Fruit fly (Drosophila melanogaster): ENCODE data around the gene CG44014.

The CG44014 gene

DNA sequence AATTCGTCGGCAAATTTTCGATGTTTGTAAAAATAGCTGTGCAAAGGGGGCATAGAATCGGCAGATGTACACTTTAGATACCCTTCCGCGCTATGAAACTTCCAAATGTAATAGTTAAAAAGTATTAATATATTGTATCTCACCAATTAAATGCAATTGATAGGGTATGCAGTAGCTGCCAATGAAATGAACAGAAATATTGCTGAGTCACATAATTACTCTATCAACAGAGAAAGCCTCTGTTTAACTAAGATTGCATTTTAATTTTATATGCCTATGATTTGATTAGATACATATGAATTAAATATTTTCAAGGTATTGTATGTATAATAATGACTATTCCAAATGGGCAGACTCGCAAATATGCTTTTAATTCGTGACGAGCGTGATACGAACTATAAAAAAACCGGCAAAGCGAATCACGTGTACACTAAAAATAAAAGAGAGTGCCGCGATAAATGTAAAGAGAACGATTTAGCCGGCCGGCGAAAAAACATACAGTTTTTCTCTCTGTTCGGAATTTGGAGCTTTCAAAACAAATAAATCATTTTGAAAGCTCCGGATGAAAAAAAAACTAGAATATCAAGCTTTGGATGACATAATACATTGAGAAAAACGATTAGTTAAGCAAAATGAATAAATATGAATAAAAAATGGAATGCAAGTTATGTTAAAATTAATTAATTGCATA lies 39.3 kb upstream of the CG44014 start, which contains the start of gene AOX3 (continued):
- TF ChIP-seq PHDP (tag; optimal IDR thresholded peaks at IDR 0.05) (peak; percentile 29), CG1529 (GFP tag; optimal IDR thresholded peaks at IDR 0.05) (no peak), dmrt99B (tag; optimal IDR thresholded peaks at IDR 0.05) (no peak), pho (GFP tag; optimal IDR thresholded peaks at IDR 0.05) (peak; percentile 8), CG3281 (GFP tag; optimal IDR thresholded peaks at IDR 0.05) (peak; percentile 50), vfl (GFP tag; optimal IDR thresholded peaks at IDR 0.05) (peak; percentile 8), CG17612 (GFP tag; IDR thresholded peaks at IDR 0.05) (no peak), CG3995 (GFP tag; optimal IDR thresholded peaks at IDR 0.05) (peak; percentile 48), Lim3 (GFP tag; IDR thresholded peaks at IDR 0.05) (no peak), CG1832 (GFP tag; optimal IDR thresholded peaks at IDR 0.05) (no peak), CG7556 (GFP tag; optimal IDR thresholded peaks at IDR 0.05) (no peak), CG9817 (tag; optimal IDR thresholded peaks at IDR 0.05) (peak; percentile 45), CG2678 (tag; optimal IDR thresholded peaks at IDR 0.05) (peak; percentile 39), CG8089 (GFP tag; optimal IDR thresholded peaks at IDR 0.05) (no peak), Side (GFP tag; optimal IDR thresholded peaks at IDR 0.05) (no peak), Dfd (GFP tag; optimal IDR thresholded peaks at IDR 0.05) (no peak), CG18599 (GFP tag; optimal IDR thresholded peaks at IDR 0.05) (peak; percentile 35), sqz (GFP tag; optimal IDR thresholded peaks at IDR 0.05) (peak; percentile 37), D19B (GFP tag; optimal IDR thresholded peaks at IDR 0.05) (peak; percentile 38), al (GFP tag; IDR thresholded peaks at IDR 0.05) (peak; percentile 54; the same call in 1 of the 2 replicates), B-H1 (GFP tag; IDR thresholded peaks at IDR 0.05) (no peak), CG9215 (GFP tag; IDR thresholded peaks at IDR 0.05) (peak; percentile 55), CG12155 (GFP tag; optimal IDR thresholded peaks at IDR 0.05) (peak; percentile 7), seq (GFP tag; IDR thresholded peaks at IDR 0.05) (no peak), CG3847 (GFP tag; IDR thresholded peaks at IDR 0.05) (0 out of 2 replicates have a peak, but pooled peaks have one; percentile 35), CG17385 (GFP tag; optimal IDR thresholded peaks at IDR 0.05) (no peak), gem (tag; optimal IDR thresholded peaks at IDR 0.05) (peak; percentile 17), Kr (GFP tag; optimal IDR thresholded peaks at IDR 0.05) (no peak), CrebB (tag; optimal IDR thresholded peaks at IDR 0.05) (no peak), sob (GFP tag; IDR thresholded peaks at IDR 0.05) (peak; percentile 47; the same call in 1 of the 2 replicates), zf30C (GFP tag; optimal IDR thresholded peaks at IDR 0.05) (peak; percentile 45), ken (GFP tag; IDR thresholded peaks at IDR 0.05) (no peak), CG6765 (GFP tag; optimal IDR thresholded peaks at IDR 0.05) (peak; percentile 9), CG10979 (tag; optimal IDR thresholded peaks at IDR 0.05) (no peak), CG2202 (tag; optimal IDR thresholded peaks at IDR 0.05) (no peak), CG10209 (GFP tag; optimal IDR thresholded peaks at IDR 0.05) (peak; percentile 37), Trl (optimal IDR thresholded peaks at IDR 0.05) (peak; percentile 5 to 42), Trl (GFP tag; optimal IDR thresholded peaks at IDR 0.05) (no peak), jigr1 (GFP tag; IDR thresholded peaks at IDR 0.05) (no peak), pnt (GFP tag; optimal IDR thresholded peaks at IDR 0.05) (no peak), CG9932 (GFP tag; IDR thresholded peaks at IDR 0.05) (peak; percentile 61), eyg (GFP tag; optimal IDR thresholded peaks at IDR 0.05) (no peak), Fer3 (tag; optimal IDR thresholded peaks at IDR 0.05) (no peak), exex (tag; optimal IDR thresholded peaks at IDR 0.05) (peak; percentile 46), Med (GFP tag) (peak; percentile 73), hth (optimal IDR thresholded peaks at IDR 0.05) (no peak), Drgx (GFP tag; IDR thresholded peaks at IDR 0.05) (peak; percentile 57), HLHmδ (GFP tag; optimal IDR thresholded peaks at IDR 0.05) (no peak), rib (GFP tag; IDR thresholded peaks at IDR 0.05) (0 out of 2 replicates have a peak, but pooled peaks have one; percentile 21), CG11504 (tag; optimal IDR thresholded peaks at IDR 0.05) (peak; percentile 14), CG31224 (GFP tag; IDR thresholded peaks at IDR 0.05) (peak; percentile 33; the same call in 1 of the 2 replicates)

Data from whole organism, embryonic.